Fruit fly (Drosophila melanogaster): ENCODE results near the gene CG8086.

DNA sequence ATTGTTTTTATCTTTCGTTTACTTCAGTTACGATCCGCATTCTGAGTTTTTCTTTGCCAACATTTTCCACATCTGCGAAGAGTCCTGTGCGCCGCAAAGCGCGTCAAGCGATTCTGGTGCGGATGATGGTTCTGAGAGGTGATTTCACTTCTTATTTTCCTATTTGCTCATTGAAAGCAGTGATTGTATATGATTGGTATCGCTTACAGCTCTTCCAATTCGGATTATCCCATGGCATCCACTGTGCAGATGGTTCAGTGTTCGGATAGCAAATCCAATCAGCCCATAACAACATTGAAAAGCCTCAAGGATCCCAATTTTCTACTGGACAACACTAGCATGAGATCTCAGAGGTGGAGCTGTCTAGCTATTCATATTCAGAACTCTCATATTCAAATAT lies 47.3 kb upstream of the CG8086 start:
- no peak for TF ChIP-seq CG10631 (GFP tag; optimal IDR thresholded peaks at IDR 0.05)
- no peak for TF ChIP-seq Hr39 (GFP tag; optimal IDR thresholded peaks at IDR 0.05)
- TF ChIP-seq CG32006 (GFP tag; optimal IDR thresholded peaks at IDR 0.05): no peak
- TF ChIP-seq Eip78C (GFP tag): no peak
- TF ChIP-seq Ets96B (tag; optimal IDR thresholded peaks at IDR 0.05): no peak
- no peak for TF ChIP-seq OdsH (GFP tag; optimal IDR thresholded peaks at IDR 0.05)
- no peak for TF ChIP-seq CG6854 (GFP tag; optimal IDR thresholded peaks at IDR 0.05)
- TF ChIP-seq eg (GFP tag; IDR thresholded peaks at IDR 0.05): no peak

Data from whole organism, prepupa.